Fruit fly (Drosophila melanogaster) whole organism, prepupa: ENCODE results near the gene CG9626.

ENCODE experiments used
- Blimp-1 ChIP-seq: fragments of 200-800 bp; sonication (Bioruptor generic); optimal IDR thresholded peaks from 3 replicates; lab custom pipeline; 2017; ENCODE audit warnings: missing biosample characterization, missing genetic modification characterization, mild to moderate bottlenecking, moderate library complexity, missing genetic modification reagents
- CG10631 ChIP-seq: fragments of 200-800 bp; sonication (Bioruptor generic); optimal IDR thresholded peaks from 2 replicates; lab custom pipeline; 2016; ENCODE audit warnings: missing biosample characterization, missing genetic modification characterization
- CG11762 ChIP-seq: fragments of 200-800 bp; sonication (Bioruptor generic); optimal IDR thresholded peaks from 3 replicates; lab custom pipeline; 2016; ENCODE audit warnings: missing biosample characterization, missing genetic modification characterization; ENCODE audit not compliant: insufficient read depth
- CG15336 ChIP-seq: fragments of 200-800 bp; sonication (Bioruptor generic); IDR thresholded peaks from 2 replicates; pipeline ENCODE4 v1.3.6; 2022; ENCODE audit warnings: missing biosample characterization, missing genetic modification characterization
- CG1621 ChIP-seq: fragments of 200-800 bp; sonication (Bioruptor generic); optimal IDR thresholded peaks from 3 replicates; lab custom pipeline; 2018; ENCODE audit warnings: missing biosample characterization, mild to moderate bottlenecking, missing genetic modification characterization
- CG16779 ChIP-seq: fragments of 200-800 bp; sonication (Bioruptor generic); optimal IDR thresholded peaks from 3 replicates; lab custom pipeline; 2017; ENCODE audit warnings: missing biosample characterization, mild to moderate bottlenecking, missing genetic modification characterization
- CG31627 ChIP-seq: fragments of 200-800 bp; sonication (Bioruptor generic); optimal IDR thresholded peaks from 3 replicates; lab custom pipeline; 2016; ENCODE audit warnings: missing biosample characterization, missing genetic modification characterization
- CG32006 ChIP-seq: fragments of 200-800 bp; sonication (Bioruptor generic); optimal IDR thresholded peaks from 3 replicates; lab custom pipeline; 2017; ENCODE audit warnings: missing biosample characterization, mild to moderate bottlenecking, missing genetic modification characterization
- CG34406 ChIP-seq: fragments of 200-800 bp; sonication (Bioruptor generic); optimal IDR thresholded peaks from 3 replicates; lab custom pipeline; 2016; ENCODE audit warnings: missing biosample characterization, missing genetic modification characterization
- CG3919 ChIP-seq: fragments of 200-800 bp; sonication (Bioruptor generic); optimal IDR thresholded peaks from 3 replicates; lab custom pipeline; 2016; ENCODE audit warnings: missing biosample characterization, missing genetic modification characterization
- CG4318 ChIP-seq: fragments of 200-800 bp; sonication (Bioruptor generic); optimal IDR thresholded peaks from 3 replicates; lab custom pipeline; 2017; ENCODE audit warnings: missing biosample characterization, mild to moderate bottlenecking, missing genetic modification characterization
- CG6163 ChIP-seq: fragments of 200-800 bp; sonication (Bioruptor generic); IDR thresholded peaks from 3 replicates; pipeline ENCODE4 v1.3.6; 2022; ENCODE audit warnings: missing biosample characterization, missing genetic modification characterization
- CG6792 ChIP-seq: fragments of 200-800 bp; sonication (Bioruptor generic); optimal IDR thresholded peaks from 3 replicates; lab custom pipeline; 2016; ENCODE audit warnings: missing biosample characterization, missing genetic modification characterization
- CG6808 ChIP-seq: fragments of 200-800 bp; sonication (Bioruptor generic); optimal IDR thresholded peaks from 3 replicates; lab custom pipeline; 2017; ENCODE audit warnings: missing biosample characterization, missing genetic modification characterization, mild to moderate bottlenecking, moderate library complexity, missing genetic modification reagents
- CG6854 ChIP-seq: fragments of 200-800 bp; sonication (Bioruptor generic); optimal IDR thresholded peaks from 2 replicates; lab custom pipeline; 2017; ENCODE audit warnings: missing biosample characterization, mild to moderate bottlenecking, missing genetic modification characterization
- CG8119 ChIP-seq: fragments of 200-800 bp; sonication (Bioruptor generic); IDR thresholded peaks from 3 replicates; pipeline ENCODE4 v1.3.6; 2022; ENCODE audit warnings: missing biosample characterization, missing genetic modification characterization
- CG8319 ChIP-seq: fragments of 200-800 bp; sonication (Bioruptor generic); optimal IDR thresholded peaks from 3 replicates; lab custom pipeline; 2016; ENCODE audit warnings: missing biosample characterization, missing genetic modification characterization
- CG8632 ChIP-seq: fragments of 200-800 bp; sonication (Bioruptor generic); optimal IDR thresholded peaks from 3 replicates; lab custom pipeline; 2016; ENCODE audit warnings: missing biosample characterization, missing genetic modification characterization
- CG9139 ChIP-seq: fragments of 200-800 bp; sonication (Bioruptor generic); optimal IDR thresholded peaks from 3 replicates; lab custom pipeline; 2017; ENCODE audit warnings: missing biosample characterization, mild to moderate bottlenecking, missing genetic modification characterization
- Eip75B ChIP-seq: fragments of 200-800 bp; sonication (Bioruptor generic); optimal IDR thresholded peaks from 3 replicates; lab custom pipeline; 2016; ENCODE audit warnings: missing biosample characterization, missing genetic modification characterization
- Eip78C ChIP-seq: fragments of 200-800 bp; sonication (Bioruptor generic); peaks from one replicate; lab custom pipeline; 2016; ENCODE audit warnings: missing biosample characterization, missing genetic modification characterization
- Eip93F ChIP-seq: fragments of 200-800 bp; sonication (Bioruptor generic); optimal IDR thresholded peaks from 2 replicates; lab custom pipeline; 2016; ENCODE audit warnings: missing biosample characterization, mild to moderate bottlenecking, missing genetic modification characterization
- Ets21C ChIP-seq: fragments of 200-800 bp; sonication (Bioruptor generic); optimal IDR thresholded peaks from 3 replicates; lab custom pipeline; 2016; ENCODE audit warnings: missing biosample characterization, missing genetic modification characterization
- Ets96B ChIP-seq: fragments of 200-800 bp; optimal IDR thresholded peaks from 2 replicates; lab custom pipeline; 2019; ENCODE audit warnings: missing biosample characterization, mild to moderate bottlenecking, missing genetic modification characterization, moderate library complexity
- Hr38 ChIP-seq: sonication (Bioruptor generic); optimal IDR thresholded peaks from 2 replicates; lab custom pipeline; 2016; ENCODE audit warnings: missing biosample characterization, missing genetic modification characterization
- Hr39 ChIP-seq: fragments of 200-800 bp; sonication (Bioruptor generic); optimal IDR thresholded peaks from 2 replicates; lab custom pipeline; 2016; ENCODE audit warnings: missing biosample characterization, missing genetic modification characterization
- Hr4 ChIP-seq: fragments of 200-800 bp; sonication (Bioruptor generic); optimal IDR thresholded peaks from 3 replicates; lab custom pipeline; 2016; ENCODE audit warnings: missing biosample characterization, missing genetic modification characterization
- Lpt ChIP-seq: fragments of 200-800 bp; sonication (Bioruptor generic); optimal IDR thresholded peaks from 3 replicates; lab custom pipeline; 2016; ENCODE audit warnings: missing biosample characterization, missing genetic modification characterization
- OdsH ChIP-seq: fragments of 200-800 bp; sonication (Bioruptor generic); optimal IDR thresholded peaks from 3 replicates; lab custom pipeline; 2016; ENCODE audit warnings: missing biosample characterization, missing genetic modification characterization
- Smox ChIP-seq: fragments of 200-800 bp; sonication (Bioruptor generic); optimal IDR thresholded peaks from 3 replicates; lab custom pipeline; 2016; ENCODE audit warnings: missing biosample characterization, missing genetic modification characterization
- Sox102F ChIP-seq: fragments of 200-800 bp; sonication (Bioruptor generic); optimal IDR thresholded peaks from 2 replicates; lab custom pipeline; 2016; ENCODE audit warnings: missing biosample characterization, mild to moderate bottlenecking, missing genetic modification characterization
- Sox14 ChIP-seq: fragments of 200-800 bp; sonication (Bioruptor generic); optimal IDR thresholded peaks from 3 replicates; lab custom pipeline; 2016; ENCODE audit warnings: missing biosample characterization, missing genetic modification characterization
- achi ChIP-seq: fragments of 200-800 bp; sonication (Bioruptor generic); optimal IDR thresholded peaks from 3 replicates; lab custom pipeline; 2016; ENCODE audit warnings: missing biosample characterization, missing genetic modification characterization
- acj6 ChIP-seq: fragments of 200-800 bp; sonication (Bioruptor generic); optimal IDR thresholded peaks from 3 replicates; lab custom pipeline; 2016; ENCODE audit warnings: missing biosample characterization, missing genetic modification characterization
- cyc ChIP-seq: fragments of 200-800 bp; sonication (Bioruptor generic); optimal IDR thresholded peaks from 3 replicates; lab custom pipeline; 2016; ENCODE audit warnings: missing biosample characterization, missing genetic modification characterization
- dac ChIP-seq: fragments of 200-800 bp; sonication (Bioruptor generic); optimal IDR thresholded peaks from 2 replicates; lab custom pipeline; 2017; ENCODE audit warnings: missing biosample characterization, mild to moderate bottlenecking, missing genetic modification characterization
- dsx ChIP-seq: fragments of 200-800 bp; optimal IDR thresholded peaks from 3 replicates; lab custom pipeline; 2019; ENCODE audit warnings: missing biosample characterization, mild to moderate bottlenecking, missing genetic modification characterization, moderate library complexity; ENCODE audit not compliant: poor library complexity, severe bottlenecking
- eg ChIP-seq: fragments of 200-800 bp; sonication (Bioruptor generic); IDR thresholded peaks from 3 replicates; pipeline ENCODE4 v1.3.6; 2022; ENCODE audit warnings: missing biosample characterization, missing genetic modification characterization
- esn ChIP-seq: fragments of 200-800 bp; sonication (Bioruptor generic); optimal IDR thresholded peaks from 2 replicates; lab custom pipeline; 2016; ENCODE audit warnings: missing biosample characterization, mild to moderate bottlenecking, missing genetic modification characterization, moderate library complexity
- fd85E ChIP-seq: fragments of 200-800 bp; sonication (Bioruptor generic); optimal IDR thresholded peaks from 3 replicates; lab custom pipeline; 2016; ENCODE audit warnings: missing biosample characterization, missing genetic modification characterization
- lz ChIP-seq: fragments of 200-800 bp; sonication (Bioruptor generic); optimal IDR thresholded peaks from 3 replicates; lab custom pipeline; 2016; ENCODE audit warnings: missing biosample characterization, missing genetic modification characterization
- pdm3 ChIP-seq: fragments of 200-800 bp; sonication (Bioruptor generic); optimal IDR thresholded peaks from 3 replicates; lab custom pipeline; 2016; ENCODE audit warnings: missing biosample characterization, missing genetic modification characterization
- spab ChIP-seq: fragments of 200-800 bp; sonication (Bioruptor generic); optimal IDR thresholded peaks from 2 replicates; lab custom pipeline; 2017; ENCODE audit warnings: missing biosample characterization, mild to moderate bottlenecking, missing genetic modification characterization, missing genetic modification reagents
- ss ChIP-seq, 2 experiments: fragments of 200-800 bp; sonication (Bioruptor generic); optimal IDR thresholded peaks; 2 replicates in 1 of 2; 3 replicates in 1 of 2; lab custom pipeline; 2017 to 2018; ENCODE audit warnings: mild to moderate bottlenecking in 2 of 2, missing biosample characterization in 2 of 2, missing genetic modification characterization in 2 of 2, moderate library complexity in 1 of 2
- svp ChIP-seq: fragments of 200-800 bp; sonication (Bioruptor generic); peaks from one replicate; lab custom pipeline; 2016; ENCODE audit warnings: missing biosample characterization, missing genetic modification characterization
- topi ChIP-seq: fragments of 200-800 bp; sonication (Bioruptor generic); optimal IDR thresholded peaks from 3 replicates; lab custom pipeline; 2016; ENCODE audit warnings: missing biosample characterization, missing genetic modification characterization

The CG9626 gene

DNA sequence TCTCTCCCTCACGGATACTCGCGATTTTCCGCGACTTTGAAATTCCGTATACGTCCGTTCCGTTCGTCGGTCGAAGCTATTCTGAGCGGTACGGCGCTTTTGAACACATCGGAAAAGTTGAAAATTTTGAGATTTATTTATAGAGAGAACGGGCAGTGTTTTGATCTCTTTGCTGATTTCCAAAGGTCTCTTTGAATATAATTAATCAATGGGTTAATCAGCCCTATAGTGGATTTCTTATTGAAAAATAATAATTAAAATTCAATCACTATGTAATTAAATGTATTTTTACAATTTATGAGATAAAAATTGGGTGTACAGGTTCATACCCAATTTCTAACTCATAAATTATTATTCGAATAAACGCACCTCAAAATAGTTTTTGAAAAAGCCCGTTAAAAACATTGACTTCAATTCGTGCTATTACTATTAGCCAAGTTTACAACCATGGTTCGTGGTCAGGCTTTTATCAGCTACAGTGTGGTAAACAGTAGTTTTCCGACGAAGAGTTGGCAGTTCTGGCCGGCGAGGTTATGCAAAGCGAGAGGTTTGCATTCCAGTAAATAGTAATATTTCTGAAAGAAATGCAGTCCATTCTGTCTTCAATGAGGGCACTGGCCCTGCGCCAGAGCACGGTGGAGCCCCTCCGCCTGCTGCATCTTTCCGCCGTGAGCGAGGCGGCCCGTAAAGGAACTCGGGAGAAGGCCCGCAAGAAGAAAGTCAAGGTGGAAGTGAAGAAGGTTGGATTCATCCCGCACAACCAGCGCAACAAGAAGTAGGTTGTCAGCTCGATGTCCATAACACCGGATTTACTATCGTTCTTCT lies at the start of gene CG9626, which contains the start of gene mRpL1:
Gene CG9626 (minus strand): TSS at position 51 of the 825 bp plus-strand sequence.
Gene mRpL1 (plus strand): TSS at position 513 of the 825 bp plus-strand sequence.
- TF ChIP-seq acj6 (GFP tag; lab: Kevin White, UChicago) = no peak
- TF ChIP-seq Ets96B (tag; lab: Kevin White, UChicago) = no peak
- no peak for TF ChIP-seq CG10631
- no peak for TF ChIP-seq CG6854 (GFP tag; lab: Kevin White, UChicago)
- TF ChIP-seq fd85E (GFP tag; lab: Kevin White, UChicago) = no peak
- no peak for TF ChIP-seq eg (GFP tag; lab: Robert Waterston, UW)
- no peak for TF ChIP-seq Hr4 (GFP tag; lab: Kevin White, UChicago)
- TF ChIP-seq CG4318 (GFP tag; lab: Kevin White, UChicago) = no peak
- TF ChIP-seq achi (GFP tag; lab: Kevin White, UChicago) = no peak
- TF ChIP-seq pdm3 (GFP tag; lab: Kevin White, UChicago) = no peak
- TF ChIP-seq dsx (GFP tag; lab: Kevin White, UChicago) = no peak
- no peak for TF ChIP-seq Eip78C (GFP tag; lab: Kevin White, UChicago)
- no peak for TF ChIP-seq Smox (GFP tag; lab: Kevin White, UChicago)
- no peak for TF ChIP-seq Lpt (GFP tag; lab: Kevin White, UChicago)
- no peak for TF ChIP-seq CG8319 (GFP tag; lab: Kevin White, UChicago)
- no peak for TF ChIP-seq spab

DNA sequence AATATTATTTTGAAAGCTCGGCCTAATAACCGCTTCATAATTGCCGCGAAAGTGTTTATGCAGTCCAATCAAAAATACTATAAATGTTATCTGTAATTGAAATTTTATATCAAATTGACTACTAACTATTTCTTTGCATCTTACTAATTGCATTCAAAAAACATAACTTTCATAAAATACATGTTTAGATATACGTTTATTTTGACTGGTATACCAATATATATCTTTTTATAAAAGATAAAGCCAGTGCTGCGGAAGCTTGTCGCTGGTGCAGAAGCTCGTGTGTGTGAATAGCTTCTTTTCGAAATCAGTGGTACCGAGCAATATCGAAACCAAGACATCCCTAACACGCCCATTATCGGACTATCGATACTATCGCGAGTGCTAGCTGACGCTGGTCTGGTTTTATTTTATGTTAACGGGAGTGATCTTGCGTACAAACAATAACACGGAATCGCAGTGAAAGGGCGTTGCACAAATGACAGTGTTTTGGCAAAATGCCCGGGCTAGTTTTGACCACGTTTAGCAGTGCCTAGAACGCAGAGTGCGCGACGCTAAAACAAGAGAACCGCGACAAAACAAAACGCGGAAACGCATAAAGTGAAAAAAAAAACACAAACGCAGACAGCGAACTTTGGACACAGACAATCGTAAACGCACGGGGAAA lies 48.8 kb upstream of the CG9626 start, which contains the start of gene Atg13:
Gene Atg13 (plus strand): TSS at position 367 of the 667 bp plus-strand sequence.
- TF ChIP-seq CG11762 (GFP tag; lab: Kevin White, UChicago) = peak; percentile 25
- no peak for TF ChIP-seq Eip75B (GFP tag; lab: Kevin White, UChicago)
- TF ChIP-seq CG15336 (GFP tag; lab: Robert Waterston, UW) = peak; percentile 78
- no peak for TF ChIP-seq CG3919 (GFP tag; lab: Kevin White, UChicago)
- no peak for TF ChIP-seq pdm3 (GFP tag; lab: Kevin White, UChicago)
- peak; percentile 90 to 94 for TF ChIP-seq ss (GFP tag; optimal IDR thresholded peaks at IDR 0.05; lab: Kevin White, UChicago)
- peak; percentile 78 for TF ChIP-seq Sox14 (GFP tag; lab: Kevin White, UChicago)
- TF ChIP-seq Ets21C (GFP tag; lab: Kevin White, UChicago) = no peak
- no peak for TF ChIP-seq svp (GFP tag; lab: Kevin White, UChicago)
- TF ChIP-seq Hr38 = no peak
- TF ChIP-seq eg (GFP tag; lab: Robert Waterston, UW) = no peak; the same call in 2 of the 3 replicates
- TF ChIP-seq cyc (GFP tag; lab: Kevin White, UChicago) = peak; percentile 17
- TF ChIP-seq CG16779 (tag; lab: Kevin White, UChicago) = no peak
- peak; percentile 83 for TF ChIP-seq CG8319 (GFP tag; lab: Kevin White, UChicago)
- peak; percentile 40 for TF ChIP-seq lz (GFP tag; lab: Kevin White, UChicago)
- TF ChIP-seq CG8632 (GFP tag; lab: Kevin White, UChicago) = no peak
- no peak for TF ChIP-seq topi
- TF ChIP-seq Hr39 (GFP tag; lab: Kevin White, UChicago) = no peak
- no peak for TF ChIP-seq Eip93F
- no peak for TF ChIP-seq CG32006 (GFP tag; lab: Kevin White, UChicago)
- TF ChIP-seq CG34406 (GFP tag; lab: Kevin White, UChicago) = no peak
- peak; percentile 89 for TF ChIP-seq CG8119 (GFP tag; lab: Robert Waterston, UW)
- no peak for TF ChIP-seq dsx (GFP tag; lab: Kevin White, UChicago)
- peak; percentile 32 for TF ChIP-seq esn (GFP tag; lab: Kevin White, UChicago)
- TF ChIP-seq CG6163 = peak; percentile 72
- peak; percentile 88 for TF ChIP-seq CG9139 (GFP tag; lab: Kevin White, UChicago)
- TF ChIP-seq fd85E (GFP tag; lab: Kevin White, UChicago) = no peak
- TF ChIP-seq Blimp-1 (GFP tag; lab: Kevin White, UChicago) = peak; percentile 26
- no peak for TF ChIP-seq OdsH
- no peak for TF ChIP-seq achi (GFP tag; lab: Kevin White, UChicago)
- TF ChIP-seq dac (GFP tag; lab: Kevin White, UChicago) = no peak
- TF ChIP-seq CG10631 = no peak
- TF ChIP-seq CG31627 (GFP tag; lab: Kevin White, UChicago) = peak; percentile 33
- peak; percentile 86 for TF ChIP-seq CG6854 (GFP tag; lab: Kevin White, UChicago)
- TF ChIP-seq CG1621 (tag; lab: Kevin White, UChicago) = peak; percentile 72
- no peak for TF ChIP-seq CG6792 (GFP tag; lab: Kevin White, UChicago)
- no peak for TF ChIP-seq Sox102F (GFP tag; lab: Kevin White, UChicago)
- peak; percentile 92 for TF ChIP-seq CG6808 (GFP tag; lab: Kevin White, UChicago)
